Fruit fly (Drosophila melanogaster): ENCODE results near the gene PolD1.

The PolD1 gene

dm6 chr3L:16011319-16012210 is 23.9 kb upstream of the PolD1 start, which contains the start of gene mib1 (continued):
- TF ChIP-seq Blimp-1 (GFP tag; optimal IDR thresholded peaks at IDR 0.05) (peak; percentile 18), Doc3 (GFP tag; IDR thresholded peaks at IDR 0.05; ENCODE audit: partially characterized antibody) (peak; percentile 72), row (GFP tag; IDR thresholded peaks at IDR 0.05) (peak; percentile 90), CG8924 (tag; optimal IDR thresholded peaks at IDR 0.05) (peak; percentile 42), CG2116 (GFP tag; optimal IDR thresholded peaks at IDR 0.05) (peak; percentile 47), CG6791 (GFP tag; IDR thresholded peaks at IDR 0.05; ENCODE audit: partially characterized antibody) (peak; percentile 93), CG6689 (GFP tag; IDR thresholded peaks at IDR 0.05) (no peak), CG32532 (GFP tag; IDR thresholded peaks at IDR 0.05) (peak; percentile 57), CG8290 (GFP tag; optimal IDR thresholded peaks at IDR 0.05) (peak; percentile 34), CG8290 (tag; optimal IDR thresholded peaks at IDR 0.05) (peak in 1 of 2 experiments; percentile 92), CG14710 (tag; optimal IDR thresholded peaks at IDR 0.05) (peak; percentile 91), dpn (GFP tag; optimal IDR thresholded peaks at IDR 0.05) (peak in 1 of 2 experiments; percentile 32), CG12071 (GFP tag; optimal IDR thresholded peaks at IDR 0.05) (peak; percentile 39), CG2875 (GFP tag; optimal IDR thresholded peaks at IDR 0.05) (no peak), hbn (GFP tag; IDR thresholded peaks at IDR 0.05; ENCODE audit: partially characterized antibody) (peak; percentile 91), CG6765 (GFP tag; optimal IDR thresholded peaks at IDR 0.05) (no peak), ham (GFP tag; IDR thresholded peaks at IDR 0.05) (0 out of 2 replicates have a peak, but pooled peaks have one; percentile 7), schlank (tag; optimal IDR thresholded peaks at IDR 0.05) (no peak), disco-r (GFP tag; optimal IDR thresholded peaks at IDR 0.05) (peak; percentile 12), zfh2 (GFP tag; optimal IDR thresholded peaks at IDR 0.05) (peak; percentile 32), CG16813 (GFP tag; IDR thresholded peaks at IDR 0.05; ENCODE audit: partially characterized antibody) (peak; percentile 92), BEAF-32 (GFP tag; optimal IDR thresholded peaks at IDR 0.05) (peak; percentile 92), Meics (GFP tag; optimal IDR thresholded peaks at IDR 0.05) (peak; percentile 13), CG3407 (GFP tag; optimal IDR thresholded peaks at IDR 0.05) (no peak), Aef1 (GFP tag; IDR thresholded peaks at IDR 0.05) (0 out of 3 replicates have a peak, but pooled peaks have one; percentile 19), CG17912 (GFP tag; optimal IDR thresholded peaks at IDR 0.05) (no peak), sqz (GFP tag; optimal IDR thresholded peaks at IDR 0.05) (no peak), CG31365 (tag; optimal IDR thresholded peaks at IDR 0.05) (peak; percentile 60), gt (GFP tag; IDR thresholded peaks at IDR 0.05) (no peak), ind (GFP tag; optimal IDR thresholded peaks at IDR 0.05) (no peak), CG4707 (GFP tag; optimal IDR thresholded peaks at IDR 0.05) (peak; percentile 99), sisA (GFP tag; IDR thresholded peaks at IDR 0.05) (no peak), slbo (GFP tag; IDR thresholded peaks at IDR 0.05) (peak; percentile 62; the same call in 1 of the 2 replicates), Fer1 (GFP tag; optimal IDR thresholded peaks at IDR 0.05) (peak; percentile 64), CG7271 (tag; optimal IDR thresholded peaks at IDR 0.05) (no peak), CG2712 (tag; optimal IDR thresholded peaks at IDR 0.05) (peak; percentile 59), mirr (GFP tag; optimal IDR thresholded peaks at IDR 0.05) (peak; percentile 45), CG10979 (tag; optimal IDR thresholded peaks at IDR 0.05) (peak; percentile 19), CG34224 (GFP tag; IDR thresholded peaks at IDR 0.05; ENCODE audit: partially characterized antibody) (peak; percentile 92), CG8388 (GFP tag; optimal IDR thresholded peaks at IDR 0.05) (no peak), CrebB (tag; optimal IDR thresholded peaks at IDR 0.05) (peak; percentile 74), CG9609 (GFP tag; optimal IDR thresholded peaks at IDR 0.05) (peak; percentile 40), wdn (GFP tag; IDR thresholded peaks at IDR 0.05) (no peak), CG3163 (GFP tag; optimal IDR thresholded peaks at IDR 0.05) (peak; percentile 41), lab (GFP tag; optimal IDR thresholded peaks at IDR 0.05) (peak; percentile 59), usp (GFP tag; optimal IDR thresholded peaks at IDR 0.05) (no peak), lbe (GFP tag; optimal IDR thresholded peaks at IDR 0.05) (no peak), CG10543 (GFP tag; optimal IDR thresholded peaks at IDR 0.05) (peak; percentile 43)
